Worm (Caenorhabditis elegans) whole organism, L2 larva: ENCODE results near the gene R02D5.7.

Experiments used
- F13H6.1 ChIP-seq: sonication (generic microtip); optimal IDR thresholded peaks from 2 replicates; lab custom pipeline; 2016; ENCODE audit warnings: missing genetic modification characterization, missing compliant biosample characterization
- ZK546.5 ChIP-seq: sonication (generic microtip); optimal IDR thresholded peaks from 2 replicates; lab custom pipeline; 2017; ENCODE audit warnings: missing biosample characterization, missing genetic modification characterization
- alr-1 ChIP-seq: fragments of 150-350 bp; optimal IDR thresholded peaks from 2 replicates; lab custom pipeline; 2014; ENCODE audit warnings: missing biosample characterization, missing genetic modification characterization
- aly-2 ChIP-seq: fragments of 150-350 bp; optimal IDR thresholded peaks from 2 replicates; lab custom pipeline; 2014; ENCODE audit warnings: missing biosample characterization, missing genetic modification characterization
- ama-1 ChIP-seq: fragments of 150-350 bp; optimal IDR thresholded peaks from 2 replicates; lab custom pipeline; 2018; ENCODE audit warnings: inconsistent platforms
- blmp-1 ChIP-seq: sonication (generic microtip); optimal IDR thresholded peaks from 2 replicates; lab custom pipeline; 2017; ENCODE audit warnings: missing genetic modification characterization, mild to moderate bottlenecking, missing compliant biosample characterization, antibody characterized with exemption, moderate library complexity; ENCODE audit not compliant: insufficient read depth
- ceh-16 ChIP-seq: fragments of 150-350 bp; optimal IDR thresholded peaks from 2 replicates; lab custom pipeline; 2014; ENCODE audit warnings: missing biosample characterization, missing genetic modification characterization
- ceh-82 ChIP-seq: fragments of 150-350 bp; optimal IDR thresholded peaks from 2 replicates; lab custom pipeline; 2014; ENCODE audit warnings: missing biosample characterization, missing genetic modification characterization
- crh-2 ChIP-seq: sonication (generic microtip); optimal IDR thresholded peaks from 2 replicates; lab custom pipeline; 2017; ENCODE audit warnings: missing biosample characterization, missing genetic modification characterization
- egl-27 ChIP-seq: sonication (generic microtip); optimal IDR thresholded peaks from 3 replicates; lab custom pipeline; 2017; ENCODE audit warnings: missing biosample characterization, missing genetic modification reagents, missing genetic modification characterization
- elt-1 ChIP-seq: fragments of 150-350 bp; optimal IDR thresholded peaks from 2 replicates; lab custom pipeline; 2014; ENCODE audit warnings: missing biosample characterization, missing genetic modification characterization
- elt-3 ChIP-seq: sonication (generic microtip); optimal IDR thresholded peaks from 2 replicates; lab custom pipeline; 2017; ENCODE audit warnings: missing biosample characterization, missing genetic modification characterization
- gmeb-1 ChIP-seq: fragments of 150-350 bp; optimal IDR thresholded peaks from 2 replicates; lab custom pipeline; 2014; ENCODE audit warnings: missing biosample characterization, missing genetic modification characterization
- lin-11 ChIP-seq: fragments of 150-350 bp; sonication (generic microtip); optimal IDR thresholded peaks from 2 replicates; lab custom pipeline; 2014; ENCODE audit warnings: missing biosample characterization, missing genetic modification characterization, inconsistent platforms, mixed read lengths
- lsy-2 ChIP-seq, 2 experiments: fragments of 150-350 bp in 1 of 2; sonication (generic microtip) in 1 of 2; optimal IDR thresholded peaks; 2 replicates each; lab custom pipeline; 2014 to 2017; ENCODE audit warnings: missing biosample characterization in 2 of 2, missing genetic modification characterization in 2 of 2
- mdl-1 ChIP-seq, 2 experiments: fragments of 150-350 bp in 1 of 2; sonication (generic microtip) in 1 of 2; optimal IDR thresholded peaks; 2 replicates each; lab custom pipeline; 2017; ENCODE audit warnings: missing biosample characterization in 2 of 2, missing genetic modification characterization in 2 of 2
- nhr-10 ChIP-seq: sonication (generic microtip); optimal IDR thresholded peaks from 2 replicates; lab custom pipeline; 2017; ENCODE audit warnings: missing biosample characterization, missing genetic modification characterization
- nhr-12 ChIP-seq: fragments of 150-350 bp; optimal IDR thresholded peaks from 2 replicates; lab custom pipeline; 2014; ENCODE audit warnings: missing biosample characterization, missing genetic modification characterization
- nhr-129 ChIP-seq: fragments of 150-350 bp; optimal IDR thresholded peaks from 2 replicates; lab custom pipeline; 2014; ENCODE audit warnings: missing biosample characterization, missing genetic modification characterization
- nhr-237 ChIP-seq: fragments of 150-350 bp; optimal IDR thresholded peaks from 2 replicates; lab custom pipeline; 2014; ENCODE audit warnings: missing biosample characterization, missing genetic modification characterization
- nhr-25 ChIP-seq: fragments of 150-350 bp; sonication (generic microtip); optimal IDR thresholded peaks from 3 replicates; lab custom pipeline; 2014; ENCODE audit warnings: missing biosample characterization, missing genetic modification characterization
- nhr-6 ChIP-seq: fragments of 150-350 bp; optimal IDR thresholded peaks from 2 replicates; lab custom pipeline; 2014; ENCODE audit warnings: missing biosample characterization, missing genetic modification characterization
- nhr-77 ChIP-seq: fragments of 150-350 bp; optimal IDR thresholded peaks from 2 replicates; lab custom pipeline; 2014; ENCODE audit warnings: missing biosample characterization, missing genetic modification characterization
- peb-1 ChIP-seq: fragments of 150-350 bp; optimal IDR thresholded peaks from 2 replicates; lab custom pipeline; 2014; ENCODE audit warnings: missing biosample characterization, missing genetic modification characterization
- sem-4 ChIP-seq: fragments of 150-350 bp; optimal IDR thresholded peaks from 2 replicates; lab custom pipeline; 2014; ENCODE audit warnings: missing biosample characterization, missing genetic modification reagents, missing genetic modification characterization
- skn-1 ChIP-seq: sonication (generic microtip); optimal IDR thresholded peaks from 2 replicates; lab custom pipeline; 2017; ENCODE audit warnings: missing biosample characterization, missing genetic modification characterization
- snpc-4 ChIP-seq: fragments of 150-350 bp; optimal IDR thresholded peaks from 2 replicates; lab custom pipeline; 2014; ENCODE audit warnings: missing biosample characterization, missing genetic modification characterization
- unc-39 ChIP-seq: fragments of 150-350 bp; optimal IDR thresholded peaks from 2 replicates; lab custom pipeline; 2014; ENCODE audit warnings: missing biosample characterization, missing genetic modification characterization
- unc-62 ChIP-seq: fragments of 150-350 bp; optimal IDR thresholded peaks from 2 replicates; lab custom pipeline; 2014; ENCODE audit warnings: missing biosample characterization, missing genetic modification reagents, missing genetic modification characterization
- zag-1 ChIP-seq: fragments of 150-350 bp; optimal IDR thresholded peaks from 2 replicates; lab custom pipeline; 2014; ENCODE audit warnings: missing biosample characterization, missing genetic modification characterization
- ztf-1 ChIP-seq: fragments of 200-800 bp; sonication (Bioruptor generic); conservative IDR thresholded peaks from 2 replicates; pipeline ENCODE4 v1.3.6; 2022; ENCODE audit warnings: missing genetic modification characterization, missing compliant biosample characterization
- ztf-11 ChIP-seq: sonication (generic microtip); optimal IDR thresholded peaks from 2 replicates; lab custom pipeline; 2017; ENCODE audit warnings: missing biosample characterization, missing genetic modification characterization
- ztf-4 ChIP-seq: fragments of 150-350 bp; optimal IDR thresholded peaks from 2 replicates; lab custom pipeline; 2014; ENCODE audit warnings: missing biosample characterization, missing genetic modification characterization

The R02D5.7 gene

ce11 chrV:14480533-14480932 is 768 bp downstream of the R02D5.7 start:
- no peak for TF ChIP-seq elt-1 (tag; lab: Kevin White, UChicago)
- TF ChIP-seq skn-1, result no peak
- TF ChIP-seq aly-2 (tag; lab: Kevin White, UChicago), result no peak
- no peak for TF ChIP-seq alr-1 (tag; lab: Kevin White, UChicago)
- TF ChIP-seq gmeb-1 (tag; lab: Kevin White, UChicago), result no peak
- TF ChIP-seq mdl-1 (tag; optimal IDR thresholded peaks at IDR 0.05; lab: Kevin White, UChicago), result no peak
- no peak for TF ChIP-seq ama-1 (lab: Kevin White, UChicago)
- no peak for TF ChIP-seq ztf-1 (GFP tag; lab: Robert Waterston, UW)
- no peak for TF ChIP-seq nhr-25
- no peak for TF ChIP-seq nhr-237 (tag; lab: Kevin White, UChicago)
- TF ChIP-seq unc-39 (tag; lab: Kevin White, UChicago), result no peak
- TF ChIP-seq nhr-129 (tag; lab: Kevin White, UChicago), result no peak
- no peak for TF ChIP-seq lsy-2 (tag; optimal IDR thresholded peaks at IDR 0.05; lab: Kevin White, UChicago)
- no peak for TF ChIP-seq egl-27
- TF ChIP-seq nhr-77, result no peak

DNA sequence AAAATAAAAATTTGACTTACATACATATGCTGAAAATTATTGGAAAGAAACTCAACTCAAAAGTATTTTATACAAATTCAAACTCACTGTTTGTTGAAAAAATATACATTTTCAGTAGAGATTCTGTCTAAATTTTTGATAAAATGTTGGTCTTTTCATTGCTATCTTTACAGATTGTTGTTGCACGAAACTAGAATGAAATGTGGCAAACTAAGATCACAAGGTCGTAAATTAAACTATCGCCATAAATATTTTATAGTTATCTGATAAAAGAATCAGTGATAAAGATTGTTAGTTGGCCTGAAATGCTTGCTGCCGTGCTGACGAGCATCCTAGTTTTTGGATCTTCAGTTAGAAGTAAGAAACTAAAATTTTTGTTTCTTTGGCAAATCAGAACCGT is 2.3 kb downstream of the R02D5.7 start, which contains the start of gene clec-55:
Gene clec-55 (plus strand): TSS at position 301 of the 400 bp plus-strand sequence.
- TF ChIP-seq elt-1 (tag; lab: Kevin White, UChicago) (no peak), ceh-16 (tag; lab: Kevin White, UChicago) (no peak), nhr-6 (tag; lab: Kevin White, UChicago) (no peak), peb-1 (no peak), alr-1 (tag; lab: Kevin White, UChicago) (no peak), unc-39 (tag; lab: Kevin White, UChicago) (no peak), aly-2 (tag; lab: Kevin White, UChicago) (no peak), ztf-4 (no peak), ceh-82 (tag; lab: Kevin White, UChicago) (no peak), F13H6.1 (tag; lab: Kevin White, UChicago) (no peak), nhr-12 (tag; lab: Kevin White, UChicago) (no peak)

- TF ChIP-seq nhr-10 (tag; lab: Kevin White, UChicago) (no peak), unc-62 (GFP tag; lab: Kevin White, UChicago) (no peak), F13H6.1 (tag; lab: Kevin White, UChicago) (no peak), crh-2 (tag; lab: Kevin White, UChicago) (peak; percentile 35)
- TF ChIP-seq, all 48 proteins: peak for 1
Observed at ce11 chrV:14476680-14477079, 4.6 kb downstream of the R02D5.7 start, which contains the start of gene clec-54. clec-54 (plus strand) TSS chrV:14476903.

DNA sequence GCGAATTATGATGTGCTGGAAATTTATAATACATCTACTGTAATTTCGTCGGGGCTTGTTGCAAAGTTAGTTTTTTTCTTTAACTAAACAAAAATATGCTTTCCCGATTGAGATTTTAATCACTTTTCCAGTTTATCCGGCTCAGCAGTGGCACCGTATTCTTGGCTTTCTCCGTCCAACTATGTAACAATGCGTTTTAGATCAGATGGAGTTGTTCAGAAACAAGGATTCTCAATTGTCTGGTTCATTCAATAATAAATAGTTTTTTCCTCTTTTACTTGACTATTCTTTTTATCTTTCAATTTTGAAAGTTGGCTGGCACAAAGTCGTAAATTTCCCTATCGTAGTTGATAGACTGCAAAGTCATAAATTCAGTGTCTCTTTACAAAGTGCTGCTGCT is 7.2 kb downstream of the R02D5.7 start, which contains the start of gene clec-56:
Gene clec-56 (plus strand): TSS at position 301 of the 400 bp plus-strand sequence.
- TF ChIP-seq lsy-2 (tag; optimal IDR thresholded peaks at IDR 0.05; lab: Kevin White, UChicago), result no peak
- TF ChIP-seq snpc-4 (tag; lab: Kevin White, UChicago), result no peak
- no peak for TF ChIP-seq zag-1 (tag; lab: Kevin White, UChicago)
- no peak for TF ChIP-seq egl-27
- no peak for TF ChIP-seq gmeb-1 (tag; lab: Kevin White, UChicago)

DNA sequence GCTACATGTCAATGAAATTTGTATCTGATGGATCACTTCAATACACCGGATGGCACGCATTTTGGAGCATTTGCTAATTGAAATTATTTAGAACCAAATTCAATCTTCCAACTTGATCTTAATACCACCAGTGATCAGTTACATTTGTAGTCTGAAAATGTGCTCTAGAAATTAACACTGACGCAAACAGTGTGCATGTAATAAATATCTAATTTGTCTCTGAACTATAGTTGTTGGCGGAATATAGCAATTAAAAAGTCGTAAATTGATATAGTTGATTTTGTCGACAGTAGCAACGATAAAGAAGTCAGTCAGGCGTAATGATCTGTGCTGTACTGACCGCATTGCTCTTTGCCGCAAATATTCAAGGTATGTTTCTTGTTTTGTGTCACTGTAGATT is 9.1 kb downstream of the R02D5.7 start, which contains the start of gene clec-227:
Gene clec-227 (plus strand): TSS at position 301 of the 400 bp plus-strand sequence.
- TF ChIP-seq F13H6.1 (tag; lab: Kevin White, UChicago), result no peak
- no peak for TF ChIP-seq alr-1 (tag; lab: Kevin White, UChicago)
- TF ChIP-seq ztf-11, result no peak
- no peak for TF ChIP-seq blmp-1 (tag; lab: Kevin White, UChicago)
- TF ChIP-seq aly-2 (tag; lab: Kevin White, UChicago), result no peak
- TF ChIP-seq nhr-6 (tag; lab: Kevin White, UChicago), result no peak
- TF ChIP-seq elt-3 (tag; lab: Kevin White, UChicago), result no peak
- no peak for TF ChIP-seq nhr-10 (tag; lab: Kevin White, UChicago)
- TF ChIP-seq sem-4 (tag; lab: Kevin White, UChicago), result no peak
- TF ChIP-seq ama-1 (lab: Kevin White, UChicago), result no peak
- no peak for TF ChIP-seq lsy-2 (tag; optimal IDR thresholded peaks at IDR 0.05; lab: Kevin White, UChicago)
- TF ChIP-seq ZK546.5 (tag; lab: Kevin White, UChicago), result no peak
- TF ChIP-seq crh-2 (tag; lab: Kevin White, UChicago), result no peak
- TF ChIP-seq nhr-12 (tag; lab: Kevin White, UChicago), result no peak
- TF ChIP-seq egl-27, result no peak
- TF ChIP-seq lin-11 (tag; lab: Kevin White, UChicago), result no peak
- TF ChIP-seq mdl-1 (tag; optimal IDR thresholded peaks at IDR 0.05; lab: Kevin White, UChicago), result no peak
- no peak for TF ChIP-seq ceh-82 (tag; lab: Kevin White, UChicago)
